Worm (Caenorhabditis elegans) whole organism, L4/young adult: ENCODE results near the gene Y75B8A.10.

ENCODE experiments used
- dao-5 ChIP-seq: sonication (generic microtip); optimal IDR thresholded peaks from 2 replicates; lab custom pipeline; 2016; ENCODE audit warnings: missing genotype, missing genetic modification characterization, moderate library complexity, missing compliant biosample characterization
- him-1 ChIP-seq: sonication (generic microtip); optimal IDR thresholded peaks from 2 replicates; lab custom pipeline; 2016; ENCODE audit warnings: missing genotype, missing genetic modification reagents, missing genetic modification characterization, missing compliant biosample characterization

DNA sequence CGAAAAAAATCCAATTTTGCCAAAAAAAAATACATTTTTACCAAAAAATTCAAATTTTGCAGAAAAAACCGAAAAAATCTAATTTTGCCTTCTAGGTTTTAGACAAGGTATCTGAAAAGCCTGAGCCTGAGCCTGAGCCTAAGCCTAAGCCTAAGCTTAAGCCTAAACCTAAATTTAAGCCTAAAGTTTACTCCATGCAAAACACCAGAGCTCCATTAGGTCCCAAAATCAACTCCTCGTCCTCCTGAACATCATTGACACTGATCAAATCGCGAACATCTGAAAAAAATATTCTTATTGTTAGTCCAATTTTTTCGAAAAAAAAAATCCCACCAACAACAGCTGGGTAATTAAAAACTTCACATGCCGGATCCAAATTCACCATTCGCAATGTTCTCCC is 35.3 kb upstream of the Y75B8A.10 start:
- TF ChIP-seq him-1 (tag; lab: Kevin White, UChicago) (no peak), dao-5 (tag; lab: Kevin White, UChicago) (no peak)
